Fruit fly (Drosophila melanogaster) whole organism, embryonic: ENCODE data around the gene CG5641.

Source experiments
- CG10147 ChIP-seq: fragments of 200-800 bp; sonication (Bioruptor generic); optimal IDR thresholded peaks from 2 replicates; lab custom pipeline; 2019; ENCODE audit warnings: missing biosample characterization, mild to moderate bottlenecking, missing genetic modification characterization, moderate library complexity
- CG10209 ChIP-seq: fragments of 200-800 bp; sonication (Bioruptor generic); optimal IDR thresholded peaks from 3 replicates; lab custom pipeline; 2017; ENCODE audit warnings: missing biosample characterization, mild to moderate bottlenecking, missing genetic modification characterization, missing genetic modification reagents
- CG12659 ChIP-seq: fragments of 200-800 bp; sonication (Bioruptor generic); optimal IDR thresholded peaks from 3 replicates; lab custom pipeline; 2017; ENCODE audit warnings: mild to moderate bottlenecking, missing biosample characterization, missing genetic modification reagents, missing genetic modification characterization
- CG13424 ChIP-seq: fragments of 200-800 bp; sonication (Bioruptor generic); optimal IDR thresholded peaks from 2 replicates; lab custom pipeline; 2019; ENCODE audit warnings: missing biosample characterization, mild to moderate bottlenecking, missing genetic modification characterization, moderate library complexity
- CG17186 ChIP-seq: fragments of 200-800 bp; sonication (Bioruptor generic); optimal IDR thresholded peaks from 3 replicates; lab custom pipeline; 2017; ENCODE audit warnings: missing biosample characterization, missing genetic modification reagents, missing genetic modification characterization
- CG17359 ChIP-seq: fragments of 200-800 bp; sonication (Bioruptor generic); optimal IDR thresholded peaks from 3 replicates; lab custom pipeline; 2018; ENCODE audit warnings: missing biosample characterization, mild to moderate bottlenecking, missing genetic modification characterization, moderate library complexity
- CG17829 ChIP-seq: fragments of 200-800 bp; optimal IDR thresholded peaks from 2 replicates; lab custom pipeline; 2019; ENCODE audit warnings: missing biosample characterization, mild to moderate bottlenecking, missing genetic modification characterization, moderate library complexity
- CG1832 ChIP-seq: fragments of 200-800 bp; sonication (Bioruptor generic); optimal IDR thresholded peaks from 2 replicates; lab custom pipeline; 2017; ENCODE audit warnings: missing biosample characterization, mild to moderate bottlenecking, missing genetic modification characterization, inconsistent platforms
- CG2712 ChIP-seq: fragments of 200-800 bp; optimal IDR thresholded peaks from 3 replicates; lab custom pipeline; 2019; ENCODE audit warnings: missing biosample characterization, mild to moderate bottlenecking, missing genetic modification characterization, moderate library complexity
- CG31441 ChIP-seq: fragments of 200-800 bp; sonication (Bioruptor generic); IDR thresholded peaks from 2 replicates; pipeline ENCODE4 v1.3.6; 2022; ENCODE audit warnings: missing biosample characterization, missing genetic modification characterization
- CG3163 ChIP-seq: fragments of 200-800 bp; sonication (Bioruptor generic); optimal IDR thresholded peaks from 3 replicates; lab custom pipeline; 2016; ENCODE audit warnings: missing biosample characterization, missing genetic modification characterization
- CG4820 ChIP-seq: fragments of 200-800 bp; sonication (Bioruptor generic); optimal IDR thresholded peaks from 3 replicates; lab custom pipeline; 2016; ENCODE audit warnings: missing biosample characterization, missing genetic modification characterization
- CG7963 ChIP-seq: fragments of 200-800 bp; sonication (Bioruptor generic); IDR thresholded peaks from 3 replicates; pipeline ENCODE4 v1.3.6; 2022; ENCODE audit warnings: missing biosample characterization, missing genetic modification characterization; ENCODE audit not compliant: partially characterized antibody
- CG8281 ChIP-seq: fragments of 200-800 bp; sonication (Bioruptor generic); optimal IDR thresholded peaks from 2 replicates; lab custom pipeline; 2018; ENCODE audit warnings: missing biosample characterization, mild to moderate bottlenecking, missing genetic modification characterization, moderate library complexity
- CG9215 ChIP-seq: fragments of 200-800 bp; sonication (Bioruptor generic); IDR thresholded peaks from 2 replicates; pipeline ENCODE4 v1.3.6; 2022; ENCODE audit warnings: missing biosample characterization, missing genetic modification characterization
- Dek ChIP-seq: fragments of 200-800 bp; sonication (Bioruptor generic); optimal IDR thresholded peaks from 3 replicates; lab custom pipeline; 2019; ENCODE audit warnings: missing biosample characterization, mild to moderate bottlenecking, missing genetic modification characterization, moderate library complexity
- Dip3 ChIP-seq: fragments of 200-800 bp; sonication (Bioruptor generic); optimal IDR thresholded peaks from 3 replicates; lab custom pipeline; 2016; ENCODE audit warnings: missing biosample characterization, missing genetic modification characterization
- Doc2 ChIP-seq: fragments of 200-800 bp; sonication (Bioruptor generic); IDR thresholded peaks from 2 replicates; pipeline ENCODE4 v1.3.6; 2022; ENCODE audit warnings: missing biosample characterization, missing genetic modification characterization
- GATAe ChIP-seq: fragments of 200-800 bp; sonication (Bioruptor generic); conservative IDR thresholded peaks from 2 replicates; pipeline ENCODE4 v1.3.6; 2022; ENCODE audit warnings: missing biosample characterization, missing genetic modification characterization
- HLH54F ChIP-seq: fragments of 200-800 bp; sonication (Bioruptor generic); optimal IDR thresholded peaks from 3 replicates; lab custom pipeline; 2016; ENCODE audit warnings: missing biosample characterization, missing genetic modification characterization
- Hmr ChIP-seq: fragments of 200-800 bp; sonication (Bioruptor generic); optimal IDR thresholded peaks from 3 replicates; lab custom pipeline; 2017; ENCODE audit warnings: mild to moderate bottlenecking, missing biosample characterization, missing genetic modification reagents, missing genetic modification characterization
- MTF-1 ChIP-seq: fragments of 200-800 bp; sonication (Bioruptor generic); optimal IDR thresholded peaks from 2 replicates; lab custom pipeline; 2018; ENCODE audit warnings: missing biosample characterization, mild to moderate bottlenecking, missing genetic modification characterization, borderline replicate concordance
- Mes4 ChIP-seq: fragments of 200-800 bp; sonication (Bioruptor generic); optimal IDR thresholded peaks from 2 replicates; lab custom pipeline; 2016; ENCODE audit warnings: missing biosample characterization, missing genetic modification characterization
- Myb ChIP-seq: fragments of 200-800 bp; sonication (Bioruptor generic); optimal IDR thresholded peaks from 2 replicates; lab custom pipeline; 2016; ENCODE audit warnings: missing biosample characterization, missing genetic modification characterization
- NK7.1 ChIP-seq: fragments of 200-800 bp; sonication (Bioruptor generic); optimal IDR thresholded peaks from 3 replicates; lab custom pipeline; 2016; ENCODE audit warnings: missing biosample characterization, missing genetic modification characterization
- Nf-YA ChIP-seq: fragments of 200-800 bp; sonication (Bioruptor generic); IDR thresholded peaks from 2 replicates; pipeline ENCODE4 v1.3.6; 2022; ENCODE audit warnings: missing biosample characterization, missing genetic modification characterization
- Oli ChIP-seq: fragments of 200-800 bp; sonication (Bioruptor generic); optimal IDR thresholded peaks from 2 replicates; lab custom pipeline; 2018; ENCODE audit warnings: missing biosample characterization, mild to moderate bottlenecking, missing genetic modification characterization, moderate library complexity
- Rfx ChIP-seq: fragments of 200-800 bp; sonication (Bioruptor generic); IDR thresholded peaks from 2 replicates; pipeline ENCODE4 v1.3.6; 2022; ENCODE audit warnings: missing biosample characterization, missing genetic modification characterization
- Taf1 ChIP-seq: fragments of 200-800 bp; sonication (Bioruptor generic); IDR thresholded peaks from 2 replicates; pipeline ENCODE4 v1.3.6; 2022; ENCODE audit warnings: missing biosample characterization, missing genetic modification characterization
- Xbp1 ChIP-seq: fragments of 200-800 bp; sonication (Bioruptor generic); optimal IDR thresholded peaks from 3 replicates; lab custom pipeline; 2016; ENCODE audit warnings: missing biosample characterization, mild to moderate bottlenecking, missing genetic modification characterization
- dimm ChIP-seq: fragments of 200-800 bp; sonication (Bioruptor generic); IDR thresholded peaks from 2 replicates; pipeline ENCODE4 v1.3.6; 2022; ENCODE audit warnings: missing biosample characterization, missing genetic modification characterization
- emc ChIP-seq: fragments of 200-800 bp; sonication (Bioruptor generic); optimal IDR thresholded peaks from 2 replicates; lab custom pipeline; 2016; ENCODE audit warnings: missing biosample characterization, missing genetic modification characterization
- exex ChIP-seq: fragments of 200-800 bp; sonication (Bioruptor generic); optimal IDR thresholded peaks from 4 replicates; lab custom pipeline; 2018; ENCODE audit warnings: missing biosample characterization, mild to moderate bottlenecking, missing genetic modification characterization, moderate library complexity
- gfzf ChIP-seq: fragments of 200-800 bp; sonication (Bioruptor generic); optimal IDR thresholded peaks from 2 replicates; lab custom pipeline; 2016; ENCODE audit warnings: missing biosample characterization, mild to moderate bottlenecking, missing genetic modification characterization, moderate library complexity
- gro ChIP-seq: fragments of 200-800 bp; sonication (Bioruptor generic); optimal IDR thresholded peaks from 2 replicates; lab custom pipeline; 2016; ENCODE audit warnings: missing biosample characterization, missing genetic modification characterization
- gt ChIP-seq: fragments of 200-800 bp; sonication (Bioruptor generic); IDR thresholded peaks from 2 replicates; pipeline ENCODE4 v1.3.6; 2022; ENCODE audit warnings: missing biosample characterization, missing genetic modification characterization
- inv ChIP-seq: fragments of 200-800 bp; sonication (Bioruptor generic); IDR thresholded peaks from 2 replicates; pipeline ENCODE4 v1.3.6; 2022; ENCODE audit warnings: missing biosample characterization, missing genetic modification characterization; ENCODE audit not compliant: partially characterized antibody
- lab ChIP-seq: fragments of 200-800 bp; sonication (Bioruptor generic); optimal IDR thresholded peaks from 3 replicates; lab custom pipeline; 2017; ENCODE audit warnings: missing biosample characterization, missing genetic modification characterization, mild to moderate bottlenecking, moderate library complexity, missing genetic modification reagents
- pan ChIP-seq, 4 experiments: fragments of >200 bp in 3 of 4; fragments of 200-800 bp in 1 of 4; sonication (Bioruptor generic) in 1 of 4; optimal IDR thresholded peaks in 3 of 4; IDR thresholded peaks in 1 of 4; 2 replicates each; pipeline versions ENCODE4 v1.3.6 to Lab custom; 2017 to 2022; ENCODE audit warnings: missing biosample characterization in 2 of 4, missing genetic modification characterization in 2 of 4, mixed read lengths in 1 of 4
- pzg ChIP-seq: fragments of 200-800 bp; sonication (Bioruptor generic); optimal IDR thresholded peaks from 3 replicates; lab custom pipeline; 2018; ENCODE audit warnings: missing biosample characterization, mild to moderate bottlenecking, missing genetic modification characterization, moderate library complexity
- sc ChIP-seq, 3 experiments: fragments of >200 bp in 2 of 3; fragments of 200-800 bp in 1 of 3; sonication (Bioruptor generic) in 1 of 3; optimal IDR thresholded peaks; 2 replicates in 2 of 3; 3 replicates in 1 of 3; lab custom pipeline; 2017; ENCODE audit warnings: mild to moderate bottlenecking in 1 of 3, missing biosample characterization in 1 of 3, missing genetic modification characterization in 1 of 3, missing genetic modification reagents in 1 of 3
- sd ChIP-seq: fragments of 200-800 bp; sonication (Bioruptor generic); optimal IDR thresholded peaks from 3 replicates; lab custom pipeline; 2018; ENCODE audit warnings: missing biosample characterization, mild to moderate bottlenecking, missing genetic modification characterization, moderate library complexity
- slp2 ChIP-seq: fragments of 200-800 bp; sonication (Bioruptor generic); optimal IDR thresholded peaks from 2 replicates; lab custom pipeline; 2016; ENCODE audit warnings: missing biosample characterization, missing genetic modification characterization
- sr ChIP-seq: fragments of 200-800 bp; sonication (Bioruptor generic); IDR thresholded peaks from 3 replicates; pipeline ENCODE4 v1.3.6; 2022; ENCODE audit warnings: missing biosample characterization, missing genetic modification characterization
- ssp ChIP-seq: fragments of 200-800 bp; sonication (Bioruptor generic); IDR thresholded peaks from 2 replicates; pipeline ENCODE4 v1.3.6; 2022; ENCODE audit warnings: missing biosample characterization, missing genetic modification characterization
- tup ChIP-seq: fragments of 200-800 bp; sonication (Bioruptor generic); optimal IDR thresholded peaks from 2 replicates; lab custom pipeline; 2016; ENCODE audit warnings: missing biosample characterization, mild to moderate bottlenecking, missing genetic modification characterization, moderate library complexity
- usp ChIP-seq: fragments of >200 bp; optimal IDR thresholded peaks from 2 replicates; lab custom pipeline; 2017; ENCODE audit warnings: missing biosample characterization, missing genetic modification characterization
- zf30C ChIP-seq: fragments of 200-800 bp; sonication (Bioruptor generic); optimal IDR thresholded peaks from 3 replicates; lab custom pipeline; 2018; ENCODE audit warnings: missing biosample characterization, mild to moderate bottlenecking, missing genetic modification characterization
- zfh1 ChIP-seq: fragments of 200-800 bp; sonication (Bioruptor generic); IDR thresholded peaks from 3 replicates; pipeline ENCODE4 v1.3.6; 2022; ENCODE audit warnings: missing biosample characterization, missing genetic modification characterization

The CG5641 gene

DNA sequence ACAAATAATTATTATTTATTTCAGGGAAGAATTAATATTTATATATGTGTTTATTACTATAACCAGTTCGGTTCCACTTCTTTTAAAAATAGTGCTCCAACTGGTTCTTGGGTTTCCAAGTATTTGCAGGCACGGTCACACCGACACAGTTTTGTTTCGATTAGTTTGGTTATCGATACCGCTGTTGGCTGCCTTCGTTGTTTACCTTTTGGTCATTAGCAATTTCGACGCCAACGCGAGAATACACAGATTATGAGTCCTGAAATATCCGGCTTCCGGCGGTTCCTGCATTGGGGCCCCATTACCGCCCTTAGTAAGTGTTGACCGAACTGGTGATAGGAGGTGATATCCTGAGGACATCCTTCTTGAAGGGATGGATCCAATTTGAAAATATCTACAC is 20.9 kb downstream of the CG5641 start, which contains the start of gene CG5196 (continued):
- no peak for TF ChIP-seq sr (GFP tag; lab: Robert Waterston, UW)
- TF ChIP-seq CG7963, result peak; percentile 55; the same call in 2 of the 3 replicates
- TF ChIP-seq dimm (GFP tag; lab: Robert Waterston, UW), result no peak
- TF ChIP-seq HLH54F (GFP tag; lab: Kevin White, UChicago), result no peak
- no peak for TF ChIP-seq CG9215 (GFP tag; lab: Robert Waterston, UW)
- TF ChIP-seq CG2712 (tag; lab: Kevin White, UChicago), result peak; percentile 48
- TF ChIP-seq CG17186 (GFP tag; lab: Kevin White, UChicago), result peak; percentile 49
- peak; percentile 51; the same call in 1 of the 2 replicates for TF ChIP-seq inv (GFP tag; lab: Robert Waterston, UW)
- TF ChIP-seq CG12659 (GFP tag; lab: Kevin White, UChicago), result peak; percentile 78
- TF ChIP-seq CG4820 (GFP tag; lab: Kevin White, UChicago), result peak; percentile 17
- TF ChIP-seq sc (optimal IDR thresholded peaks at IDR 0.05; lab: Kevin White, UChicago), result no peak
- TF ChIP-seq sc (GFP tag; optimal IDR thresholded peaks at IDR 0.05; lab: Kevin White, UChicago), result no peak
- no peak for TF ChIP-seq gt (GFP tag; lab: Robert Waterston, UW)
- no peak for TF ChIP-seq CG8281
- no peak for TF ChIP-seq Taf1 (GFP tag; lab: Robert Waterston, UW)
- TF ChIP-seq zf30C, result no peak
- TF ChIP-seq Dip3 (GFP tag; lab: Kevin White, UChicago), result no peak
- peak; percentile 16 for TF ChIP-seq CG13424 (tag; lab: Kevin White, UChicago)
- TF ChIP-seq Oli (tag; lab: Kevin White, UChicago), result no peak
- TF ChIP-seq gro (GFP tag; lab: Kevin White, UChicago), result peak; percentile 32
- no peak for TF ChIP-seq CG17359
- TF ChIP-seq sd (tag; lab: Kevin White, UChicago), result peak; percentile 30
- no peak for TF ChIP-seq Doc2 (GFP tag; lab: Robert Waterston, UW)
- no peak for TF ChIP-seq Nf-YA
- TF ChIP-seq CG10147, result peak; percentile 13
- TF ChIP-seq CG1832 (GFP tag; lab: Kevin White, UChicago), result no peak
- peak; percentile 36 for TF ChIP-seq CG17829
- TF ChIP-seq Myb (GFP tag; lab: Kevin White, UChicago), result peak; percentile 15
- no peak for TF ChIP-seq ssp (GFP tag; lab: Robert Waterston, UW)
- TF ChIP-seq Xbp1 (GFP tag; lab: Kevin White, UChicago), result peak; percentile 12
- no peak for TF ChIP-seq NK7.1
- TF ChIP-seq slp2, result no peak
- no peak for TF ChIP-seq CG10209 (GFP tag; lab: Kevin White, UChicago)
- peak; percentile 43 for TF ChIP-seq Dek (tag; lab: Kevin White, UChicago)
- no peak for TF ChIP-seq CG3163 (GFP tag; lab: Kevin White, UChicago)
- peak; percentile 86 for TF ChIP-seq pzg (GFP tag; lab: Kevin White, UChicago)
- no peak for TF ChIP-seq tup (GFP tag; lab: Kevin White, UChicago)
- TF ChIP-seq Mes4, result no peak
- no peak for TF ChIP-seq MTF-1 (GFP tag; lab: Kevin White, UChicago)
- TF ChIP-seq GATAe (GFP tag; lab: Robert Waterston, UW), result no peak
- no peak for TF ChIP-seq lab (GFP tag; lab: Kevin White, UChicago)
- TF ChIP-seq zfh1 (GFP tag; lab: Robert Waterston, UW), result 0 out of 3 replicates have a peak, but pooled peaks have one; percentile 27
- peak; percentile 64 for TF ChIP-seq exex (tag; lab: Kevin White, UChicago)
- TF ChIP-seq Rfx (GFP tag; lab: Robert Waterston, UW), result peak; percentile 26; the same call in 1 of the 2 replicates
- peak; percentile 75 for TF ChIP-seq gfzf (GFP tag; lab: Kevin White, UChicago)
- no peak for TF ChIP-seq usp (GFP tag; lab: Kevin White, UChicago)
- TF ChIP-seq pan (optimal IDR thresholded peaks at IDR 0.05; lab: Kevin White, UChicago), result no peak
- no peak for TF ChIP-seq pan (GFP tag; optimal IDR thresholded peaks at IDR 0.05 in 1 of 2, IDR thresholded peaks at IDR 0.05 in 1 of 2)
- no peak for TF ChIP-seq emc
- peak; percentile 41 for TF ChIP-seq Hmr
- no peak; the same call in 1 of the 2 replicates for TF ChIP-seq CG31441 (GFP tag; lab: Robert Waterston, UW)
